Worm (Caenorhabditis elegans): ENCODE measurements around the gene sre-18.

Gene sre-18

ce11 chrIV:12199538-12200158, 29.9 kb downstream of the sre-18 start (continued):
- TF ChIP-seq attf-3 (GFP tag; conservative IDR thresholded peaks at IDR 0.05) (no peak), let-607 (tag; optimal IDR thresholded peaks at IDR 0.05) (peak in 1 of 2 experiments; percentile 18), F10E7.11 (tag; optimal IDR thresholded peaks at IDR 0.05) (no peak), zim-3 (tag; optimal IDR thresholded peaks at IDR 0.05) (no peak), nhr-80 (tag; optimal IDR thresholded peaks at IDR 0.05) (peak; percentile 66), akir-1 (GFP tag; optimal IDR thresholded peaks at IDR 0.05) (no peak), snpc-4 (GFP tag; optimal IDR thresholded peaks at IDR 0.05) (no peak), snpc-4 (tag; optimal IDR thresholded peaks at IDR 0.05) (no peak), hsf-1 (GFP tag; IDR thresholded peaks at IDR 0.05) (no peak), B0336.3 (GFP tag; IDR thresholded peaks at IDR 0.05) (peak; percentile 64), sea-2 (GFP tag; IDR thresholded peaks at IDR 0.05) (no peak), ceh-58 (GFP tag; IDR thresholded peaks at IDR 0.05) (no peak), dpff-1 (tag; optimal IDR thresholded peaks at IDR 0.05) (no peak), rec-8 (tag; optimal IDR thresholded peaks at IDR 0.05) (no peak), lag-1 (GFP tag; IDR thresholded peaks at IDR 0.05) (no peak), sptf-2 (GFP tag; optimal IDR thresholded peaks at IDR 0.05) (no peak), tbp1 (GFP tag; optimal IDR thresholded peaks at IDR 0.05) (no peak), ztf-18 (tag; optimal IDR thresholded peaks at IDR 0.05) (no peak), ama-1 (optimal IDR thresholded peaks at IDR 0.05) (no peak), ama-1 (GFP tag; optimal IDR thresholded peaks at IDR 0.05) (no peak), K11D2.4 (GFP tag; IDR thresholded peaks at IDR 0.05) (no peak), Y53G8AR.9 (GFP tag; conservative IDR thresholded peaks at IDR 0.05) (no peak), T26A5.8 (tag; optimal IDR thresholded peaks at IDR 0.05) (no peak), aptf-3 (GFP tag; IDR thresholded peaks at IDR 0.05) (no peak), attf-5 (GFP tag; optimal IDR thresholded peaks at IDR 0.05) (no peak), ztf-28 (GFP tag; IDR thresholded peaks at IDR 0.05) (no peak), lsl-1 (GFP tag; optimal IDR thresholded peaks at IDR 0.05) (no peak), madf-10 (tag; optimal IDR thresholded peaks at IDR 0.05) (no peak), D2030.7 (GFP tag; IDR thresholded peaks at IDR 0.05) (no peak), nhr-90 (tag; optimal IDR thresholded peaks at IDR 0.05) (peak; percentile 21), ceh-79 (tag; optimal IDR thresholded peaks at IDR 0.05) (no peak), ztf-26 (tag; optimal IDR thresholded peaks at IDR 0.05) (no peak), atf-7 (tag; optimal IDR thresholded peaks at IDR 0.05) (peak; percentile 5), lir-1 (GFP tag; conservative IDR thresholded peaks at IDR 0.05) (no peak), F39B2.1 (GFP tag; IDR thresholded peaks at IDR 0.05) (no peak), unc-130 (GFP tag; optimal IDR thresholded peaks at IDR 0.05) (no peak), F49E8.2 (tag; optimal IDR thresholded peaks at IDR 0.05; ENCODE audit: insufficient read depth) (no peak)

- TF ChIP-seq nfyb-1 (GFP tag; IDR thresholded peaks at IDR 0.05) (0 out of 2 replicates have a peak, but pooled peaks have one; percentile 28), ceh-27 (GFP tag; optimal IDR thresholded peaks at IDR 0.05) (peak; percentile 53), ceh-100 (GFP tag; IDR thresholded peaks at IDR 0.05) (no peak)
These were observed 30.8 kb downstream of the sre-18 start for ce11 chrIV:12198816-12199215.

Data from whole organism, young adult.